Fruit fly (Drosophila melanogaster) whole organism, embryonic: ENCODE measurements around the gene CG13074.
A peak's percentile ranks its signal among the peaks of the same experiment; 100 is the strongest.

ENCODE experiments used
- Ada2b ChIP-seq: fragments of 200-800 bp; sonication (Bioruptor generic); IDR thresholded peaks from 2 replicates; pipeline ENCODE4 v1.3.6; 2022; ENCODE audit warnings: missing biosample characterization, missing genetic modification characterization
- C15 ChIP-seq: fragments of 200-800 bp; sonication (Bioruptor generic); IDR thresholded peaks from 3 replicates; pipeline ENCODE4 v1.3.6; 2022; ENCODE audit warnings: missing biosample characterization, missing genetic modification characterization
- CG1024 ChIP-seq: fragments of 200-800 bp; sonication (Bioruptor generic); IDR thresholded peaks from 2 replicates; pipeline ENCODE4 v1.3.6; 2022; ENCODE audit warnings: missing biosample characterization, missing genetic modification characterization
- CG10321 ChIP-seq: fragments of 200-800 bp; sonication (Bioruptor generic); IDR thresholded peaks from 2 replicates; pipeline ENCODE4 v1.3.6; 2022; ENCODE audit warnings: missing biosample characterization, missing genetic modification characterization
- CG10565 ChIP-seq: fragments of 200-800 bp; sonication (Bioruptor generic); optimal IDR thresholded peaks from 3 replicates; lab custom pipeline; 2016; ENCODE audit warnings: missing biosample characterization, mild to moderate bottlenecking, missing genetic modification characterization
- CG11695 ChIP-seq: fragments of 200-800 bp; sonication (Bioruptor generic); IDR thresholded peaks from 3 replicates; pipeline ENCODE4 v1.3.6; 2022; ENCODE audit warnings: missing biosample characterization, missing genetic modification characterization
- CG1233 ChIP-seq: fragments of 200-800 bp; sonication (Bioruptor generic); optimal IDR thresholded peaks from 4 replicates; lab custom pipeline; 2018; ENCODE audit warnings: missing biosample characterization, mild to moderate bottlenecking, missing genetic modification characterization
- CG13894 ChIP-seq: fragments of 200-800 bp; sonication (Bioruptor generic); optimal IDR thresholded peaks from 3 replicates; lab custom pipeline; 2018; ENCODE audit warnings: missing biosample characterization, mild to moderate bottlenecking, missing genetic modification characterization, moderate library complexity
- CG14710 ChIP-seq: fragments of 200-800 bp; sonication (Bioruptor generic); optimal IDR thresholded peaks from 3 replicates; lab custom pipeline; 2019; ENCODE audit warnings: missing biosample characterization, mild to moderate bottlenecking, missing genetic modification characterization, moderate library complexity
- CG15011 ChIP-seq: fragments of 200-800 bp; sonication (Bioruptor generic); optimal IDR thresholded peaks from 3 replicates; lab custom pipeline; 2018; ENCODE audit warnings: missing biosample characterization, mild to moderate bottlenecking, missing genetic modification characterization
- CG1529 ChIP-seq: fragments of 200-800 bp; sonication (Bioruptor generic); optimal IDR thresholded peaks from 3 replicates; lab custom pipeline; 2018; ENCODE audit warnings: missing biosample characterization, missing genetic modification characterization
- CG17328 ChIP-seq: fragments of 200-800 bp; sonication (Bioruptor generic); IDR thresholded peaks from 2 replicates; pipeline ENCODE4 v1.3.6; 2022; ENCODE audit warnings: missing biosample characterization, missing genetic modification characterization
- CG2120 ChIP-seq: fragments of 200-800 bp; sonication (Bioruptor generic); optimal IDR thresholded peaks from 3 replicates; lab custom pipeline; 2016; ENCODE audit warnings: missing biosample characterization, missing genetic modification characterization
- CG3065 ChIP-seq: fragments of 200-800 bp; sonication (Bioruptor generic); optimal IDR thresholded peaks from 2 replicates; lab custom pipeline; 2016; ENCODE audit warnings: missing biosample characterization, missing genetic modification characterization
- CG32772 ChIP-seq: fragments of 200-800 bp; sonication (Bioruptor generic); IDR thresholded peaks from 2 replicates; pipeline ENCODE4 v1.3.6; 2022; ENCODE audit warnings: missing biosample characterization, missing genetic modification characterization
- CG3726 ChIP-seq: fragments of 200-800 bp; sonication (Bioruptor generic); IDR thresholded peaks from 3 replicates; pipeline ENCODE4, ENCODE4 v1.3.6; 2022; ENCODE audit warnings: missing biosample characterization, missing genetic modification characterization
- CG42726 ChIP-seq: fragments of 200-800 bp; sonication (Bioruptor generic); IDR thresholded peaks from 2 replicates; pipeline ENCODE4 v1.3.6; 2022; ENCODE audit warnings: missing biosample characterization, missing genetic modification characterization; ENCODE audit not compliant: partially characterized antibody
- CG4328 ChIP-seq: fragments of 200-800 bp; sonication (Bioruptor generic); optimal IDR thresholded peaks from 3 replicates; lab custom pipeline; 2017; ENCODE audit warnings: missing biosample characterization, missing genetic modification reagents, missing genetic modification characterization
- CG4730 ChIP-seq: fragments of 200-800 bp; sonication (Bioruptor generic); IDR thresholded peaks from 2 replicates; pipeline ENCODE4 v1.3.6; 2022; ENCODE audit warnings: missing biosample characterization, missing genetic modification characterization
- CG4820 ChIP-seq: fragments of 200-800 bp; sonication (Bioruptor generic); optimal IDR thresholded peaks from 3 replicates; lab custom pipeline; 2016; ENCODE audit warnings: missing biosample characterization, missing genetic modification characterization
- CG8765 ChIP-seq: fragments of 200-800 bp; sonication (Bioruptor generic); IDR thresholded peaks from 2 replicates; pipeline ENCODE4 v1.3.6; 2022; ENCODE audit warnings: missing biosample characterization, missing genetic modification characterization
- CHES-1-like ChIP-seq: fragments of 200-800 bp; sonication (Bioruptor generic); optimal IDR thresholded peaks from 2 replicates; lab custom pipeline; 2016; ENCODE audit warnings: missing biosample characterization, missing genetic modification characterization
- Doc3 ChIP-seq: fragments of 200-800 bp; sonication (Bioruptor generic); IDR thresholded peaks from 3 replicates; pipeline ENCODE4 v1.3.6; 2022; ENCODE audit warnings: missing biosample characterization, missing genetic modification characterization; ENCODE audit not compliant: partially characterized antibody
- Fer3 ChIP-seq: fragments of 200-800 bp; sonication (Bioruptor generic); optimal IDR thresholded peaks from 2 replicates; lab custom pipeline; 2018; ENCODE audit warnings: missing biosample characterization, mild to moderate bottlenecking, missing genetic modification characterization, moderate library complexity
- Lpt ChIP-seq: fragments of >200 bp; optimal IDR thresholded peaks from 2 replicates; lab custom pipeline; 2018; ENCODE audit warnings: missing biosample characterization, missing genetic modification characterization
- Med ChIP-seq: fragments of 200-800 bp; sonication (Bioruptor generic); peaks from one replicate; lab custom pipeline; 2016; ENCODE audit warnings: missing biosample characterization, missing genetic modification characterization, mild to moderate bottlenecking, inconsistent platforms, moderate library complexity
- Nf-YA ChIP-seq: fragments of 200-800 bp; sonication (Bioruptor generic); IDR thresholded peaks from 2 replicates; pipeline ENCODE4 v1.3.6; 2022; ENCODE audit warnings: missing biosample characterization, missing genetic modification characterization
- Rfx ChIP-seq: fragments of 200-800 bp; sonication (Bioruptor generic); IDR thresholded peaks from 2 replicates; pipeline ENCODE4 v1.3.6; 2022; ENCODE audit warnings: missing biosample characterization, missing genetic modification characterization
- Six4 ChIP-seq: fragments of 200-800 bp; sonication (Bioruptor generic); optimal IDR thresholded peaks from 2 replicates; lab custom pipeline; 2016; ENCODE audit warnings: missing biosample characterization, missing genetic modification characterization
- Stat92E ChIP-seq, 3 experiments: fragments of >200 bp in 2 of 3; fragments of 200-800 bp in 1 of 3; sonication (Bioruptor generic) in 1 of 3; optimal IDR thresholded peaks; 2 replicates each; lab custom pipeline; 2017 to 2019; ENCODE audit warnings: missing biosample characterization in 3 of 3, missing genetic modification characterization in 3 of 3, mild to moderate bottlenecking in 1 of 3, moderate library complexity in 1 of 3
- Usf ChIP-seq: fragments of 200-800 bp; sonication (Bioruptor generic); optimal IDR thresholded peaks from 2 replicates; lab custom pipeline; 2017; ENCODE audit warnings: missing genotype, missing biosample characterization, missing genetic modification characterization
- amos ChIP-seq: fragments of 200-800 bp; sonication (Bioruptor generic); IDR thresholded peaks from 2 replicates; pipeline ENCODE4 v1.3.6; 2022; ENCODE audit warnings: missing biosample characterization, missing genetic modification characterization; ENCODE audit not compliant: partially characterized antibody
- ap ChIP-seq: fragments of 200-800 bp; sonication (Bioruptor generic); IDR thresholded peaks from 2 replicates; pipeline ENCODE4 v1.3.6; 2022; ENCODE audit warnings: missing biosample characterization, missing genetic modification characterization
- chif ChIP-seq, 2 experiments: fragments of 200-800 bp; sonication (Bioruptor generic); optimal IDR thresholded peaks; 3 replicates each; lab custom pipeline; 2016; ENCODE audit warnings: missing biosample characterization in 2 of 2, missing genetic modification characterization in 2 of 2
- crol ChIP-seq: fragments of 200-800 bp; sonication (Bioruptor generic); IDR thresholded peaks from 2 replicates; pipeline ENCODE4 v1.3.6; 2022; ENCODE audit warnings: missing biosample characterization, missing genetic modification characterization
- dpn ChIP-seq, 2 experiments: fragments of 200-800 bp; sonication (Bioruptor generic); optimal IDR thresholded peaks; 3 replicates each; lab custom pipeline; 2016; ENCODE audit warnings: missing biosample characterization in 2 of 2, missing genetic modification characterization in 2 of 2
- ind ChIP-seq: fragments of 200-800 bp; sonication (Bioruptor generic); optimal IDR thresholded peaks from 3 replicates; lab custom pipeline; 2016; ENCODE audit warnings: missing biosample characterization, missing genetic modification characterization
- lola ChIP-seq, 3 experiments: fragments of >200 bp in 2 of 3; fragments of 200-800 bp in 1 of 3; sonication (Bioruptor generic) in 1 of 3; optimal IDR thresholded peaks; 2 replicates each; lab custom pipeline; 2017 to 2019; ENCODE audit warnings: missing biosample characterization in 3 of 3, missing genetic modification characterization in 3 of 3, mild to moderate bottlenecking in 1 of 3, moderate library complexity in 1 of 3
- oc ChIP-seq: fragments of 200-800 bp; sonication (Bioruptor generic); optimal IDR thresholded peaks from 2 replicates; lab custom pipeline; 2018; ENCODE audit warnings: missing biosample characterization, mild to moderate bottlenecking, missing genetic modification characterization, moderate library complexity
- odd ChIP-seq: fragments of 200-800 bp; sonication (Bioruptor generic); optimal IDR thresholded peaks from 2 replicates; lab custom pipeline; 2017; ENCODE audit warnings: missing biosample characterization, mild to moderate bottlenecking, missing genetic modification characterization
- otp ChIP-seq: fragments of 200-800 bp; sonication (Bioruptor generic); IDR thresholded peaks from 3 replicates; pipeline ENCODE4, ENCODE4 v1.3.6; 2022; ENCODE audit warnings: missing biosample characterization, missing genetic modification characterization
- pita ChIP-seq: fragments of 200-800 bp; sonication (Bioruptor generic); optimal IDR thresholded peaks from 2 replicates; lab custom pipeline; 2017; ENCODE audit warnings: missing biosample characterization, mild to moderate bottlenecking, missing genetic modification characterization
- row ChIP-seq: fragments of 200-800 bp; sonication (Bioruptor generic); IDR thresholded peaks from 3 replicates; pipeline ENCODE4 v1.3.6; 2022; ENCODE audit warnings: missing biosample characterization, missing genetic modification characterization
- sc ChIP-seq, 3 experiments: fragments of >200 bp in 2 of 3; fragments of 200-800 bp in 1 of 3; sonication (Bioruptor generic) in 1 of 3; optimal IDR thresholded peaks; 2 replicates in 2 of 3; 3 replicates in 1 of 3; lab custom pipeline; 2017; ENCODE audit warnings: mild to moderate bottlenecking in 1 of 3, missing biosample characterization in 1 of 3, missing genetic modification characterization in 1 of 3, missing genetic modification reagents in 1 of 3
- sens-2 ChIP-seq: fragments of 200-800 bp; sonication (Bioruptor generic); IDR thresholded peaks from 2 replicates; pipeline ENCODE4 v1.3.6; 2022; ENCODE audit warnings: missing biosample characterization, missing genetic modification characterization
- slp2 ChIP-seq: fragments of 200-800 bp; sonication (Bioruptor generic); optimal IDR thresholded peaks from 2 replicates; lab custom pipeline; 2016; ENCODE audit warnings: missing biosample characterization, missing genetic modification characterization
- tin ChIP-seq: fragments of 200-800 bp; sonication (Bioruptor generic); optimal IDR thresholded peaks from 3 replicates; lab custom pipeline; 2016; ENCODE audit warnings: missing biosample characterization, missing genetic modification characterization
- trem ChIP-seq: fragments of 200-800 bp; optimal IDR thresholded peaks from 3 replicates; lab custom pipeline; 2019; ENCODE audit warnings: missing biosample characterization, mild to moderate bottlenecking, missing genetic modification characterization, moderate library complexity
- yki ChIP-seq: fragments of >200 bp; optimal IDR thresholded peaks from 3 replicates; lab custom pipeline; 2018

Gene CG13074

DNA sequence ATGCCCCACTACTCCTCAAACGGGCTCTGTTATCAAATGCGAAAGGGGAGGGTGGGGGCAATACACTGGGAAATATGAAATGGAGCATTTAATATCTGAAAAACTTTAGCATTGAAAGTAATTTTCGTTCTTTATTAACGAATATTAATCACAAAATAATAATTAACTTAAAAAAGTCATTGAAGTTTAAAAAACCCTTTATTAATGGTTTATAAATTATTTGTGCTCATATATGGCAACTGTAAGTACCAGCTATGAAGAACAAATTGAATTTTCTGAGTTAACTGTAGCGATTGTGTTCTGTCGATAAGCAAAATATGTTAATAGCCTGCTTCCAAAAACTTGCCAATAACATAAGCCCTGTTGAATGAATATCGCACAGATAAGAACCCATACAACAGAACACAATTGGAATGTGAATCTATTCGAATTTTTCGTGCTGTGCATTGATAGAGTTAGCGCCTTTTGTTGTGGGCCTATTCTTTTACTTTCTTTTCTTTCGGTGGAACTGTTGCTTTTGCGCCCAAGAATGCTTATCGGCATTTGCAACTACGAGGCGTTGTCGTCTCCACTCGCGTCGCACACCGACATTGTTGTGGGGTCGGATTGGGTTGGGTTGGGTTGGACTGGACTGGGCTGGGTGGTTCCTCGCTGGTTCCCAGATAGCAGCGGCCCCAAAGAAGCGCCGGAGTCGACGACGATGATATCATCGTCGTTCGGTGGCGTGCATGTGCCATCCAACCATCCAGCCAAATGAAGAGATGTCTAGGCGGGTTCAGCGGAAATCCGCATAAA, 36.3 kb downstream of the CG13074 start (continued):
- TF ChIP-seq CG3726 (GFP tag; lab: Robert Waterston, UW) (0 out of 3 replicates have a peak, but pooled peaks have one; percentile 28), crol (GFP tag; lab: Robert Waterston, UW) (peak; percentile 78), CG4730 (no peak), chif (GFP tag; optimal IDR thresholded peaks at IDR 0.05; lab: Kevin White, UChicago) (peak in 1 of 2 experiments; percentile 36), CG2120 (GFP tag; lab: Kevin White, UChicago) (peak; percentile 47), pita (no peak), CG8765 (no peak), ind (peak; percentile 40), tin (GFP tag; lab: Kevin White, UChicago) (peak; percentile 22), lola (GFP tag; optimal IDR thresholded peaks at IDR 0.05; lab: Kevin White, UChicago) (peak in 1 of 3 experiments; percentile 73), CG3065 (no peak), C15 (GFP tag; lab: Robert Waterston, UW) (0 out of 3 replicates have a peak, but pooled peaks have one; percentile 27), Six4 (GFP tag; lab: Kevin White, UChicago) (no peak), Fer3 (tag; lab: Kevin White, UChicago) (peak; percentile 16), otp (GFP tag; lab: Robert Waterston, UW) (no peak), row (GFP tag; lab: Robert Waterston, UW) (peak; percentile 61; the same call in 2 of the 3 replicates), CG4820 (GFP tag; lab: Kevin White, UChicago) (peak; percentile 29), CHES-1-like (GFP tag; lab: Kevin White, UChicago) (peak; percentile 14), ap (GFP tag; lab: Robert Waterston, UW) (no peak), CG17328 (GFP tag; lab: Robert Waterston, UW) (no peak), CG15011 (GFP tag; lab: Kevin White, UChicago) (peak; percentile 34), dpn (GFP tag; optimal IDR thresholded peaks at IDR 0.05; lab: Kevin White, UChicago) (peak; percentile 22 to 33), CG1024 (GFP tag; lab: Robert Waterston, UW) (no peak), CG42726 (GFP tag; lab: Robert Waterston, UW) (no peak), yki (lab: Kevin White, UChicago) (no peak), CG14710 (tag; lab: Kevin White, UChicago) (peak; percentile 71), slp2 (no peak), CG10565 (GFP tag; lab: Kevin White, UChicago) (no peak), Ada2b (GFP tag; lab: Robert Waterston, UW) (no peak), CG1529 (peak; percentile 28), sc (optimal IDR thresholded peaks at IDR 0.05; lab: Kevin White, UChicago) (no peak), sc (GFP tag; optimal IDR thresholded peaks at IDR 0.05; lab: Kevin White, UChicago) (peak; percentile 66), Nf-YA (GFP tag; lab: Robert Waterston, UW) (no peak), Usf (GFP tag; lab: Kevin White, UChicago) (peak; percentile 21), oc (tag; lab: Kevin White, UChicago) (no peak), Lpt (GFP tag; lab: Kevin White, UChicago) (no peak), amos (GFP tag; lab: Robert Waterston, UW) (no peak), odd (GFP tag; lab: Kevin White, UChicago) (peak; percentile 54), trem (tag; lab: Kevin White, UChicago) (peak; percentile 20), CG13894 (tag; lab: Kevin White, UChicago) (no peak), sens-2 (no peak), Doc3 (no peak), CG1233 (GFP tag; lab: Kevin White, UChicago) (peak; percentile 46), CG11695 (GFP tag; lab: Robert Waterston, UW) (0 out of 3 replicates have a peak, but pooled peaks have one; percentile 17), CG32772 (peak; percentile 39; the same call in 1 of the 2 replicates), CG4328 (GFP tag; lab: Kevin White, UChicago) (no peak), CG10321 (no peak), Rfx (GFP tag; lab: Robert Waterston, UW) (peak; percentile 39; the same call in 1 of the 2 replicates), Med (GFP tag; lab: Kevin White, UChicago) (peak; percentile 19), Stat92E (GFP tag; optimal IDR thresholded peaks at IDR 0.05; lab: Kevin White, UChicago) (no peak)
